Fruit fly (Drosophila melanogaster): ENCODE results near the gene mura.
A peak's percentile ranks its signal among the peaks of the same experiment; 100 is the strongest.

The mura gene

dm6 chr3R:9510070-9510518 lies 41.5 kb downstream of the mura start, which contains the start of gene rump (continued):
- TF ChIP-seq Sox102F (GFP tag; optimal IDR thresholded peaks at IDR 0.05) = no peak
- TF ChIP-seq ttk (GFP tag; IDR thresholded peaks at IDR 0.05) = no peak
- no peak for TF ChIP-seq Taf1 (GFP tag; IDR thresholded peaks at IDR 0.05)
- peak; percentile 33 for TF ChIP-seq CG18262 (tag; optimal IDR thresholded peaks at IDR 0.05)
- TF ChIP-seq oc (tag; optimal IDR thresholded peaks at IDR 0.05) = no peak
- no peak for TF ChIP-seq CG31441 (GFP tag; IDR thresholded peaks at IDR 0.05)
- peak; percentile 54 for TF ChIP-seq CG17829 (tag; optimal IDR thresholded peaks at IDR 0.05)
- TF ChIP-seq az2 (GFP tag; optimal IDR thresholded peaks at IDR 0.05) = no peak
- no peak for TF ChIP-seq CG14014 (GFP tag; IDR thresholded peaks at IDR 0.05)
- no peak for TF ChIP-seq ara (GFP tag; IDR thresholded peaks at IDR 0.05)
- TF ChIP-seq NK7.1 (GFP tag; optimal IDR thresholded peaks at IDR 0.05) = no peak
- no peak for TF ChIP-seq zfh1 (GFP tag; IDR thresholded peaks at IDR 0.05)
- TF ChIP-seq Tbp (GFP tag; optimal IDR thresholded peaks at IDR 0.05) = peak; percentile 2
- TF ChIP-seq seq (GFP tag; IDR thresholded peaks at IDR 0.05) = no peak
- TF ChIP-seq CG17361 (GFP tag; IDR thresholded peaks at IDR 0.05) = no peak
- peak; percentile 60 for TF ChIP-seq sd (tag; optimal IDR thresholded peaks at IDR 0.05)
- TF ChIP-seq exex (tag; optimal IDR thresholded peaks at IDR 0.05) = no peak
- peak; percentile 17 for TF ChIP-seq CG13894 (tag; optimal IDR thresholded peaks at IDR 0.05)
- TF ChIP-seq CG12219 (GFP tag; optimal IDR thresholded peaks at IDR 0.05) = no peak
- TF ChIP-seq Ada2b (GFP tag; IDR thresholded peaks at IDR 0.05) = no peak
- TF ChIP-seq Hmr (GFP tag; optimal IDR thresholded peaks at IDR 0.05) = no peak
- TF ChIP-seq NC2α (GFP tag; optimal IDR thresholded peaks at IDR 0.05) = no peak
- no peak for TF ChIP-seq jumu (GFP tag; optimal IDR thresholded peaks at IDR 0.05)
- TF ChIP-seq cas (GFP tag; IDR thresholded peaks at IDR 0.05) = no peak
- no peak for TF ChIP-seq MBD-R2 (GFP tag; IDR thresholded peaks at IDR 0.05)
- no peak for TF ChIP-seq CG34422 (GFP tag; IDR thresholded peaks at IDR 0.05)
- TF ChIP-seq tap (tag; optimal IDR thresholded peaks at IDR 0.05) = no peak
- TF ChIP-seq Ets97D (GFP tag; optimal IDR thresholded peaks at IDR 0.05) = peak; percentile 78
- peak; percentile 16 for TF ChIP-seq CoRest (tag; optimal IDR thresholded peaks at IDR 0.05)
- TF ChIP-seq nerfin-2 (GFP tag; IDR thresholded peaks at IDR 0.05; ENCODE audit: partially characterized antibody) = no peak
- peak; percentile 19 for TF ChIP-seq nom (GFP tag; optimal IDR thresholded peaks at IDR 0.05)
- no peak for TF ChIP-seq so (GFP tag; IDR thresholded peaks at IDR 0.05)
- peak; percentile 23 for TF ChIP-seq Myb (GFP tag; optimal IDR thresholded peaks at IDR 0.05)
- TF ChIP-seq tx (GFP tag; optimal IDR thresholded peaks at IDR 0.05) = no peak
- no peak for TF ChIP-seq ind (GFP tag; optimal IDR thresholded peaks at IDR 0.05)
- TF ChIP-seq sr (GFP tag; IDR thresholded peaks at IDR 0.05) = no peak
- TF ChIP-seq CG10543 (GFP tag; optimal IDR thresholded peaks at IDR 0.05) = no peak
- TF ChIP-seq CG15696 (tag; optimal IDR thresholded peaks at IDR 0.05) = no peak
- no peak for TF ChIP-seq ATbp (GFP tag; optimal IDR thresholded peaks at IDR 0.05)
- TF ChIP-seq CG11247 (GFP tag; IDR thresholded peaks at IDR 0.05) = no peak
- no peak for TF ChIP-seq dpn (GFP tag; optimal IDR thresholded peaks at IDR 0.05)
- TF ChIP-seq stc (GFP tag; IDR thresholded peaks at IDR 0.05) = no peak
- TF ChIP-seq CG10267 (tag; optimal IDR thresholded peaks at IDR 0.05) = peak; percentile 65
- TF ChIP-seq CG11504 (tag; optimal IDR thresholded peaks at IDR 0.05) = no peak
- no peak for TF ChIP-seq aop (GFP tag; IDR thresholded peaks at IDR 0.05)
- TF ChIP-seq CG7357 (GFP tag; IDR thresholded peaks at IDR 0.05) = no peak
- no peak for TF ChIP-seq cwo (GFP tag; optimal IDR thresholded peaks at IDR 0.05)
- TF ChIP-seq Med (GFP tag) = peak; percentile 92
- TF ChIP-seq pho (GFP tag; optimal IDR thresholded peaks at IDR 0.05) = peak; percentile 16
- TF ChIP-seq CG4820 (GFP tag; optimal IDR thresholded peaks at IDR 0.05) = no peak
- TF ChIP-seq CG6272 (GFP tag; IDR thresholded peaks at IDR 0.05) = no peak
- no peak for TF ChIP-seq wek (GFP tag; optimal IDR thresholded peaks at IDR 0.05)
